Worm (Caenorhabditis elegans) whole organism, L3 larva: ENCODE results near the gene isy-1.
A peak's percentile ranks its signal among the peaks of the same experiment; 100 is the strongest.

Experiments
- R02D3.7 ChIP-seq: fragments of 150-350 bp; optimal IDR thresholded peaks from 2 replicates; lab custom pipeline; 2014; ENCODE audit warnings: missing biosample characterization, missing genetic modification characterization
- ZK546.5 ChIP-seq: sonication (generic microtip); optimal IDR thresholded peaks from 2 replicates; lab custom pipeline; 2017; ENCODE audit warnings: missing biosample characterization, missing genetic modification characterization
- aly-2 ChIP-seq: fragments of 150-350 bp; optimal IDR thresholded peaks from 2 replicates; lab custom pipeline; 2014; ENCODE audit warnings: missing biosample characterization, missing genetic modification characterization
- ama-1 ChIP-seq: fragments of 150-350 bp; optimal IDR thresholded peaks from 2 replicates; lab custom pipeline; 2018
- ceh-28 ChIP-seq: fragments of 150-350 bp; optimal IDR thresholded peaks from 2 replicates; lab custom pipeline; 2014; ENCODE audit warnings: missing biosample characterization, missing genetic modification reagents, missing genetic modification characterization
- ceh-82 ChIP-seq: fragments of 150-350 bp; optimal IDR thresholded peaks from 2 replicates; lab custom pipeline; 2014; ENCODE audit warnings: missing biosample characterization, missing genetic modification characterization
- ceh-9 ChIP-seq: sonication (generic microtip); optimal IDR thresholded peaks from 2 replicates; lab custom pipeline; 2018; ENCODE audit warnings: missing biosample characterization, missing genetic modification characterization
- egl-5 ChIP-seq: fragments of 150-350 bp; optimal IDR thresholded peaks from 2 replicates; lab custom pipeline; 2017; ENCODE audit warnings: missing biosample characterization, missing genetic modification reagents, missing genetic modification characterization, inconsistent platforms
- elt-2 ChIP-seq: sonication (generic microtip); optimal IDR thresholded peaks from 2 replicates; lab custom pipeline; 2016; ENCODE audit warnings: missing genetic modification reagents, mild to moderate bottlenecking, missing genetic modification characterization, missing compliant biosample characterization
- elt-3 ChIP-seq, 3 experiments: fragments of 150-350 bp in 1 of 3; sonication (generic microtip) in 2 of 3; optimal IDR thresholded peaks; 2 replicates in 2 of 3; 4 replicates in 1 of 3; lab custom pipeline; 2014 to 2017; ENCODE audit warnings: missing biosample characterization in 3 of 3, missing genetic modification characterization in 3 of 3
- eor-1 ChIP-seq, 2 experiments: fragments of 150-350 bp; optimal IDR thresholded peaks; 2 replicates each; lab custom pipeline; 2014 to 2018; ENCODE audit warnings: missing biosample characterization in 2 of 2, missing genetic modification characterization in 2 of 2
- fkh-10 ChIP-seq: sonication (generic microtip); optimal IDR thresholded peaks from 2 replicates; lab custom pipeline; 2017; ENCODE audit warnings: missing biosample characterization, missing genetic modification reagents, missing genetic modification characterization
- lin-15B ChIP-seq: fragments of 150-350 bp; optimal IDR thresholded peaks from 2 replicates; lab custom pipeline; 2014; ENCODE audit warnings: missing biosample characterization, missing genetic modification characterization
- lin-39 ChIP-seq: fragments of 150-350 bp; optimal IDR thresholded peaks from 2 replicates; lab custom pipeline; 2018; ENCODE audit warnings: missing biosample characterization, missing genetic modification reagents, missing genetic modification characterization
- mdl-1 ChIP-seq: fragments of 150-350 bp; optimal IDR thresholded peaks from 2 replicates; lab custom pipeline; 2014; ENCODE audit warnings: missing biosample characterization, missing genetic modification characterization
- nfya-1 ChIP-seq: sonication (generic microtip); optimal IDR thresholded peaks from 2 replicates; lab custom pipeline; 2017; ENCODE audit warnings: missing genetic modification characterization, mild to moderate bottlenecking, missing compliant biosample characterization, antibody characterized with exemption, moderate library complexity; ENCODE audit not compliant: insufficient read depth
- nhr-11 ChIP-seq: fragments of 150-350 bp; optimal IDR thresholded peaks from 2 replicates; lab custom pipeline; 2014; ENCODE audit warnings: missing biosample characterization, missing genetic modification characterization
- nhr-12 ChIP-seq: fragments of 150-350 bp; optimal IDR thresholded peaks from 2 replicates; lab custom pipeline; 2014; ENCODE audit warnings: missing biosample characterization, missing genetic modification characterization
- nhr-23 ChIP-seq: fragments of 150-350 bp; optimal IDR thresholded peaks from 2 replicates; lab custom pipeline; 2014; ENCODE audit warnings: missing biosample characterization, missing genetic modification reagents, missing genetic modification characterization
- nhr-25 ChIP-seq: sonication (generic microtip); optimal IDR thresholded peaks from 2 replicates; lab custom pipeline; 2017; ENCODE audit warnings: missing biosample characterization, missing genetic modification characterization
- nhr-28 ChIP-seq: fragments of 150-350 bp; optimal IDR thresholded peaks from 2 replicates; lab custom pipeline; 2014; ENCODE audit warnings: missing biosample characterization, missing genetic modification characterization
- nhr-43 ChIP-seq: sonication (generic microtip); optimal IDR thresholded peaks from 2 replicates; lab custom pipeline; 2016; ENCODE audit warnings: mild to moderate bottlenecking, missing genetic modification characterization, missing compliant biosample characterization; ENCODE audit not compliant: poor library complexity, severe bottlenecking
- nhr-77 ChIP-seq: fragments of 150-350 bp; optimal IDR thresholded peaks from 2 replicates; lab custom pipeline; 2014; ENCODE audit warnings: missing biosample characterization, missing genetic modification characterization
- pha-4 ChIP-seq: fragments of 150-350 bp; optimal IDR thresholded peaks from 2 replicates; lab custom pipeline; 2014; ENCODE audit warnings: missing biosample characterization, missing genetic modification reagents, missing genetic modification characterization
- pqm-1 ChIP-seq: fragments of 150-350 bp; optimal IDR thresholded peaks from 2 replicates; lab custom pipeline; 2017; ENCODE audit warnings: missing biosample characterization, missing genetic modification characterization, inconsistent platforms
- skn-1 ChIP-seq: fragments of 150-350 bp; optimal IDR thresholded peaks from 2 replicates; lab custom pipeline; 2014; ENCODE audit warnings: missing biosample characterization, missing genetic modification characterization
- snpc-4 ChIP-seq: fragments of 150-350 bp; optimal IDR thresholded peaks from 2 replicates; lab custom pipeline; 2014; ENCODE audit warnings: missing biosample characterization, missing genetic modification characterization
- unc-39 ChIP-seq: sonication (generic microtip); optimal IDR thresholded peaks from 4 replicates; lab custom pipeline; 2017; ENCODE audit warnings: missing biosample characterization, missing genetic modification characterization
- unc-62 ChIP-seq: fragments of 150-350 bp; sonication (generic microtip); optimal IDR thresholded peaks from 4 replicates; lab custom pipeline; 2014; ENCODE audit warnings: missing biosample characterization, missing genetic modification reagents, missing genetic modification characterization
- ztf-4 ChIP-seq: fragments of 150-350 bp; optimal IDR thresholded peaks from 2 replicates; lab custom pipeline; 2014; ENCODE audit warnings: missing biosample characterization, missing genetic modification characterization

The isy-1 gene

ce11 chrV:11000650-11001049 lies at the start of gene isy-1:
Gene isy-1, minus strand, starts transcription at chrV:11000699.
- TF ChIP-seq nhr-28 (tag; lab: Kevin White, UChicago): no peak
- peak; percentile 94 for TF ChIP-seq pha-4
- no peak for TF ChIP-seq unc-39 (tag; lab: Kevin White, UChicago)
- TF ChIP-seq R02D3.7: peak; percentile 29
- TF ChIP-seq lin-15B (tag; lab: Kevin White, UChicago): peak; percentile 95
- TF ChIP-seq nhr-25 (tag; lab: Kevin White, UChicago): peak; percentile 45
- peak; percentile 87 for TF ChIP-seq snpc-4 (tag; lab: Kevin White, UChicago)
- peak; percentile 18 for TF ChIP-seq elt-2 (tag; lab: Kevin White, UChicago)
- TF ChIP-seq fkh-10 (GFP tag; lab: Kevin White, UChicago): peak; percentile 22
- no peak for TF ChIP-seq unc-62 (GFP tag; lab: Kevin White, UChicago)
- peak; percentile 12 for TF ChIP-seq nhr-43 (tag; lab: Kevin White, UChicago)
- no peak for TF ChIP-seq ceh-28 (tag; lab: Kevin White, UChicago)
- TF ChIP-seq aly-2 (tag; lab: Kevin White, UChicago): no peak
- no peak for TF ChIP-seq elt-3 (tag; optimal IDR thresholded peaks at IDR 0.05; lab: Kevin White, UChicago)
- peak; percentile 81 for TF ChIP-seq nfya-1 (tag; lab: Kevin White, UChicago)
- no peak for TF ChIP-seq skn-1 (tag; lab: Kevin White, UChicago)
- TF ChIP-seq nhr-77 (tag; lab: Kevin White, UChicago): no peak
- TF ChIP-seq egl-5 (tag; lab: Kevin White, UChicago): peak; percentile 41
- TF ChIP-seq, all 47 proteins: peak for 10

ce11 chrV:11048678-11049077 lies 48.2 kb upstream of the isy-1 start, which contains the start of gene srh-74:
Gene srh-74, minus strand, starts transcription at chrV:11048778.
- TF ChIP-seq ceh-9 (tag; lab: Kevin White, UChicago): no peak

ce11 chrV:11046730-11047129 lies 46.2 kb upstream of the isy-1 start, which contains the start of gene dhs-18:
Gene dhs-18, minus strand, starts transcription at chrV:11046833.
- TF ChIP-seq mdl-1: no peak
- no peak for TF ChIP-seq ceh-9 (tag; lab: Kevin White, UChicago)
- no peak for TF ChIP-seq ceh-82 (tag; lab: Kevin White, UChicago)
- peak; percentile 72 for TF ChIP-seq elt-2 (tag; lab: Kevin White, UChicago)
- TF ChIP-seq pqm-1 (tag; lab: Kevin White, UChicago): peak; percentile 83
- no peak for TF ChIP-seq egl-5 (tag; lab: Kevin White, UChicago)

- no peak for TF ChIP-seq nhr-12 (tag; lab: Kevin White, UChicago)
- TF ChIP-seq pha-4: peak; percentile 68
- TF ChIP-seq, all 47 proteins: peak for 1
Observed at ce11 chrV:11043767-11044166, 43.3 kb upstream of the isy-1 start, which contains the start of gene C45B11.6. Gene C45B11.6, plus strand, starts transcription at chrV:11044067.

ce11 chrV:11042538-11042937 lies 42.0 kb upstream of the isy-1 start, which contains the start of gene C45B11.2:
Gene C45B11.2, plus strand, starts transcription at chrV:11042710.
- no peak for TF ChIP-seq ztf-4
- TF ChIP-seq nhr-23 (tag; lab: Kevin White, UChicago): no peak
- no peak for TF ChIP-seq lin-39
- TF ChIP-seq nhr-11 (tag; lab: Kevin White, UChicago): no peak
- no peak for TF ChIP-seq fkh-10 (GFP tag; lab: Kevin White, UChicago)
- TF ChIP-seq ama-1 (lab: Kevin White, UChicago): no peak
- no peak for TF ChIP-seq ZK546.5 (tag; lab: Kevin White, UChicago)
- TF ChIP-seq, all 47 proteins: peak for 0

ce11 chrV:11041499-11041898 lies 41.0 kb upstream of the isy-1 start, which contains the start of gene C45B11.5:
Gene C45B11.5, plus strand, starts transcription at chrV:11041799.
- TF ChIP-seq nhr-77 (tag; lab: Kevin White, UChicago): no peak
- TF ChIP-seq ceh-28 (tag; lab: Kevin White, UChicago): no peak
- TF ChIP-seq fkh-10 (GFP tag; lab: Kevin White, UChicago): no peak
- no peak for TF ChIP-seq lin-15B (tag; lab: Kevin White, UChicago)
- TF ChIP-seq nhr-12 (tag; lab: Kevin White, UChicago): no peak
- no peak for TF ChIP-seq eor-1 (tag; optimal IDR thresholded peaks at IDR 0.05; lab: Kevin White, UChicago)
- TF ChIP-seq ztf-4: no peak
